Fruit fly (Drosophila melanogaster) whole organism, embryonic: Measurements from ENCODE around the gene Atg14.

ENCODE experiments used
- B-H1 ChIP-seq: fragments of 200-800 bp; sonication (Bioruptor generic); IDR thresholded peaks from 3 replicates; pipeline ENCODE4 v1.3.6; 2022; ENCODE audit warnings: missing biosample characterization, missing genetic modification characterization
- Bgb ChIP-seq: fragments of 200-800 bp; sonication (Bioruptor generic); IDR thresholded peaks from 2 replicates; pipeline ENCODE4 v1.3.6; 2022; ENCODE audit warnings: missing biosample characterization, missing genetic modification characterization; ENCODE audit not compliant: partially characterized antibody
- CG10147 ChIP-seq: fragments of 200-800 bp; sonication (Bioruptor generic); optimal IDR thresholded peaks from 2 replicates; lab custom pipeline; 2019; ENCODE audit warnings: missing biosample characterization, mild to moderate bottlenecking, missing genetic modification characterization, moderate library complexity
- CG10321 ChIP-seq: fragments of 200-800 bp; sonication (Bioruptor generic); IDR thresholded peaks from 2 replicates; pipeline ENCODE4 v1.3.6; 2022; ENCODE audit warnings: missing biosample characterization, missing genetic modification characterization
- CG11504 ChIP-seq: fragments of 200-800 bp; sonication (Bioruptor generic); optimal IDR thresholded peaks from 3 replicates; lab custom pipeline; 2019; ENCODE audit warnings: missing biosample characterization, mild to moderate bottlenecking, missing genetic modification characterization, moderate library complexity
- CG12104 ChIP-seq: fragments of 200-800 bp; sonication (Bioruptor generic); optimal IDR thresholded peaks from 3 replicates; lab custom pipeline; 2016; ENCODE audit warnings: missing biosample characterization, missing genetic modification characterization
- CG15269 ChIP-seq: fragments of 200-800 bp; sonication (Bioruptor generic); optimal IDR thresholded peaks from 2 replicates; lab custom pipeline; 2018; ENCODE audit warnings: missing biosample characterization, mild to moderate bottlenecking, missing genetic modification characterization, moderate library complexity
- CG17359 ChIP-seq: fragments of 200-800 bp; sonication (Bioruptor generic); optimal IDR thresholded peaks from 3 replicates; lab custom pipeline; 2018; ENCODE audit warnings: missing biosample characterization, mild to moderate bottlenecking, missing genetic modification characterization, moderate library complexity
- CG17568 ChIP-seq: fragments of 200-800 bp; sonication (Bioruptor generic); optimal IDR thresholded peaks from 2 replicates; lab custom pipeline; 2018; ENCODE audit warnings: missing biosample characterization, mild to moderate bottlenecking, missing genetic modification characterization, moderate library complexity
- CG17612 ChIP-seq: fragments of 200-800 bp; sonication (Bioruptor generic); IDR thresholded peaks from 2 replicates; pipeline ENCODE4 v1.3.6; 2022; ENCODE audit warnings: missing biosample characterization, missing genetic modification characterization
- CG18764 ChIP-seq: fragments of 200-800 bp; sonication (Bioruptor generic); optimal IDR thresholded peaks from 3 replicates; lab custom pipeline; 2016; ENCODE audit warnings: missing biosample characterization, missing genetic modification characterization
- CG2678 ChIP-seq: fragments of 200-800 bp; sonication (Bioruptor generic); optimal IDR thresholded peaks from 3 replicates; lab custom pipeline; 2019; ENCODE audit warnings: missing biosample characterization, mild to moderate bottlenecking, missing genetic modification characterization, moderate library complexity
- CG2712 ChIP-seq: fragments of 200-800 bp; optimal IDR thresholded peaks from 3 replicates; lab custom pipeline; 2019; ENCODE audit warnings: missing biosample characterization, mild to moderate bottlenecking, missing genetic modification characterization, moderate library complexity
- CG2875 ChIP-seq: fragments of 200-800 bp; sonication (Bioruptor generic); optimal IDR thresholded peaks from 2 replicates; lab custom pipeline; 2017; ENCODE audit warnings: missing biosample characterization, mild to moderate bottlenecking, missing genetic modification characterization, missing genetic modification reagents
- CG2889 ChIP-seq: fragments of 200-800 bp; sonication (Bioruptor generic); IDR thresholded peaks from 3 replicates; pipeline ENCODE4 v1.3.6; 2022; ENCODE audit warnings: missing biosample characterization, missing genetic modification characterization
- CG32772 ChIP-seq: fragments of 200-800 bp; sonication (Bioruptor generic); IDR thresholded peaks from 2 replicates; pipeline ENCODE4 v1.3.6; 2022; ENCODE audit warnings: missing biosample characterization, missing genetic modification characterization
- CG3995 ChIP-seq: fragments of 200-800 bp; sonication (Bioruptor generic); optimal IDR thresholded peaks from 3 replicates; lab custom pipeline; 2016; ENCODE audit warnings: missing biosample characterization, missing genetic modification characterization
- CG5953 ChIP-seq: fragments of 200-800 bp; sonication (Bioruptor generic); IDR thresholded peaks from 2 replicates; pipeline ENCODE4 v1.3.6; 2022; ENCODE audit warnings: missing biosample characterization, missing genetic modification characterization
- CG6689 ChIP-seq: fragments of 200-800 bp; sonication (Bioruptor generic); IDR thresholded peaks from 2 replicates; pipeline ENCODE4 v1.3.6; 2022; ENCODE audit warnings: missing biosample characterization, missing genetic modification characterization
- CG7556 ChIP-seq: fragments of 200-800 bp; sonication (Bioruptor generic); optimal IDR thresholded peaks from 2 replicates; lab custom pipeline; 2017; ENCODE audit warnings: missing biosample characterization, mild to moderate bottlenecking, missing genetic modification characterization
- CG8924 ChIP-seq: fragments of 200-800 bp; optimal IDR thresholded peaks from 3 replicates; lab custom pipeline; 2019; ENCODE audit warnings: missing biosample characterization, mild to moderate bottlenecking, missing genetic modification characterization, moderate library complexity
- CG9215 ChIP-seq: fragments of 200-800 bp; sonication (Bioruptor generic); IDR thresholded peaks from 2 replicates; pipeline ENCODE4 v1.3.6; 2022; ENCODE audit warnings: missing biosample characterization, missing genetic modification characterization
- Dref ChIP-seq: fragments of 200-800 bp; sonication (Bioruptor generic); IDR thresholded peaks from 2 replicates; pipeline ENCODE4 v1.3.6; 2022; ENCODE audit warnings: missing biosample characterization, missing genetic modification characterization
- ERR ChIP-seq: fragments of 200-800 bp; sonication (Bioruptor generic); optimal IDR thresholded peaks from 2 replicates; lab custom pipeline; 2016; ENCODE audit warnings: missing biosample characterization, missing genetic modification characterization
- Elba2 ChIP-seq: fragments of 200-800 bp; sonication (Bioruptor generic); optimal IDR thresholded peaks from 3 replicates; lab custom pipeline; 2016; ENCODE audit warnings: missing biosample characterization, missing genetic modification characterization
- HLH54F ChIP-seq: fragments of 200-800 bp; sonication (Bioruptor generic); optimal IDR thresholded peaks from 3 replicates; lab custom pipeline; 2016; ENCODE audit warnings: missing biosample characterization, missing genetic modification characterization
- Hmx ChIP-seq: fragments of 200-800 bp; sonication (Bioruptor generic); optimal IDR thresholded peaks from 2 replicates; lab custom pipeline; 2016; ENCODE audit warnings: missing biosample characterization, missing genetic modification characterization
- Mad ChIP-seq: fragments of 200-800 bp; sonication (Bioruptor generic); optimal IDR thresholded peaks from 2 replicates; lab custom pipeline; 2016; ENCODE audit warnings: missing biosample characterization, missing genetic modification characterization
- Max ChIP-seq: fragments of 200-800 bp; sonication (Bioruptor generic); optimal IDR thresholded peaks from 2 replicates; lab custom pipeline; 2016; ENCODE audit warnings: missing biosample characterization, mild to moderate bottlenecking, missing genetic modification characterization
- Ssrp ChIP-seq: fragments of 200-800 bp; sonication (Bioruptor generic); optimal IDR thresholded peaks from 2 replicates; lab custom pipeline; 2018; ENCODE audit warnings: missing biosample characterization, mild to moderate bottlenecking, missing genetic modification characterization, moderate library complexity
- Vsx1 ChIP-seq: fragments of 200-800 bp; sonication (Bioruptor generic); optimal IDR thresholded peaks from 2 replicates; lab custom pipeline; 2017; ENCODE audit warnings: missing biosample characterization, mild to moderate bottlenecking, missing genetic modification characterization, missing genetic modification reagents
- ap ChIP-seq: fragments of 200-800 bp; sonication (Bioruptor generic); IDR thresholded peaks from 2 replicates; pipeline ENCODE4 v1.3.6; 2022; ENCODE audit warnings: missing biosample characterization, missing genetic modification characterization
- bigmax ChIP-seq: fragments of 200-800 bp; sonication (Bioruptor generic); optimal IDR thresholded peaks from 2 replicates; lab custom pipeline; 2018; ENCODE audit warnings: missing biosample characterization, mild to moderate bottlenecking, missing genetic modification characterization
- btn ChIP-seq: fragments of 200-800 bp; sonication (Bioruptor generic); optimal IDR thresholded peaks from 2 replicates; lab custom pipeline; 2016; ENCODE audit warnings: missing biosample characterization, missing genetic modification characterization
- cwo ChIP-seq: fragments of 200-800 bp; sonication (Bioruptor generic); optimal IDR thresholded peaks from 3 replicates; lab custom pipeline; 2017; ENCODE audit warnings: missing biosample characterization, missing genetic modification characterization, mild to moderate bottlenecking, moderate library complexity, missing genetic modification reagents
- dmrt11E ChIP-seq: fragments of 200-800 bp; sonication (Bioruptor generic); optimal IDR thresholded peaks from 3 replicates; lab custom pipeline; 2018; ENCODE audit warnings: missing biosample characterization, mild to moderate bottlenecking, missing genetic modification characterization, moderate library complexity
- fd102C ChIP-seq: fragments of 200-800 bp; sonication (Bioruptor generic); optimal IDR thresholded peaks from 2 replicates; lab custom pipeline; 2018; ENCODE audit warnings: missing biosample characterization, mild to moderate bottlenecking, missing genetic modification characterization, moderate library complexity
- fu2 ChIP-seq: fragments of 200-800 bp; sonication (Bioruptor generic); optimal IDR thresholded peaks from 2 replicates; lab custom pipeline; 2016; ENCODE audit warnings: missing biosample characterization, missing genetic modification characterization
- gcm2 ChIP-seq: fragments of 200-800 bp; sonication (Bioruptor generic); optimal IDR thresholded peaks from 2 replicates; lab custom pipeline; 2016; ENCODE audit warnings: missing biosample characterization, missing genetic modification characterization
- h ChIP-seq: fragments of >200 bp; optimal IDR thresholded peaks from 2 replicates; lab custom pipeline; 2017
- hb ChIP-seq: fragments of 200-800 bp; sonication (Bioruptor generic); IDR thresholded peaks from 3 replicates; pipeline ENCODE4 v1.3.6; 2022; ENCODE audit warnings: missing biosample characterization, missing genetic modification characterization; ENCODE audit not compliant: partially characterized antibody
- her ChIP-seq: fragments of 200-800 bp; sonication (Bioruptor generic); optimal IDR thresholded peaks from 2 replicates; lab custom pipeline; 2016; ENCODE audit warnings: missing biosample characterization, missing genetic modification characterization
- hkb ChIP-seq, 2 experiments: fragments of 200-800 bp in 1 of 2; fragments of >200 bp in 1 of 2; sonication (Bioruptor generic) in 1 of 2; IDR thresholded peaks in 1 of 2; optimal IDR thresholded peaks in 1 of 2; 2 replicates each; pipeline versions ENCODE4 v1.3.6 to Lab custom; 2017 to 2022; ENCODE audit warnings: missing biosample characterization in 1 of 2, missing genetic modification characterization in 1 of 2
- kni ChIP-seq: fragments of 200-800 bp; sonication (Bioruptor generic); optimal IDR thresholded peaks from 3 replicates; lab custom pipeline; 2017; ENCODE audit warnings: mild to moderate bottlenecking, missing biosample characterization, missing genetic modification reagents, missing genetic modification characterization
- mirr ChIP-seq: fragments of 200-800 bp; sonication (Bioruptor generic); optimal IDR thresholded peaks from 3 replicates; lab custom pipeline; 2018; ENCODE audit warnings: missing biosample characterization, mild to moderate bottlenecking, missing genetic modification characterization
- pb ChIP-seq: fragments of 200-800 bp; sonication (Bioruptor generic); optimal IDR thresholded peaks from 3 replicates; lab custom pipeline; 2016; ENCODE audit warnings: missing biosample characterization, missing genetic modification characterization
- rib ChIP-seq: fragments of 200-800 bp; sonication (Bioruptor generic); IDR thresholded peaks from 2 replicates; pipeline ENCODE4 v1.3.6; 2022; ENCODE audit warnings: missing biosample characterization, missing genetic modification characterization
- sim ChIP-seq: fragments of 200-800 bp; sonication (Bioruptor generic); IDR thresholded peaks from 2 replicates; pipeline ENCODE4 v1.3.6; 2022; ENCODE audit warnings: missing biosample characterization, missing genetic modification characterization
- sima ChIP-seq: fragments of 200-800 bp; sonication (Bioruptor generic); optimal IDR thresholded peaks from 2 replicates; lab custom pipeline; 2016; ENCODE audit warnings: missing biosample characterization, missing genetic modification characterization
- sna ChIP-seq: fragments of 200-800 bp; sonication (Bioruptor generic); IDR thresholded peaks from 2 replicates; pipeline ENCODE4 v1.3.6; 2022; ENCODE audit warnings: missing biosample characterization, missing genetic modification characterization; ENCODE audit not compliant: partially characterized antibody
- sr ChIP-seq: fragments of 200-800 bp; sonication (Bioruptor generic); IDR thresholded peaks from 3 replicates; pipeline ENCODE4 v1.3.6; 2022; ENCODE audit warnings: missing biosample characterization, missing genetic modification characterization

Atg14 gene

dm6 chr3R:29116167-29116725 is at the start of gene Atg14 (continued):
- TF ChIP-seq ap = no peak
- no peak for TF ChIP-seq sr (GFP tag; lab: Robert Waterston, UW)
- TF ChIP-seq HLH54F (GFP tag; lab: Kevin White, UChicago) = peak; percentile 3
- TF ChIP-seq Mad = no peak
- peak; percentile 93 for TF ChIP-seq Dref
- peak; percentile 12 for TF ChIP-seq mirr (GFP tag; lab: Kevin White, UChicago)
- peak; percentile 19 for TF ChIP-seq CG2678 (tag; lab: Kevin White, UChicago)
- no peak for TF ChIP-seq cwo (GFP tag; lab: Kevin White, UChicago)
- TF ChIP-seq CG18764 (GFP tag; lab: Kevin White, UChicago) = no peak
- no peak for TF ChIP-seq CG11504 (tag; lab: Kevin White, UChicago)
- no peak for TF ChIP-seq ERR (GFP tag; lab: Kevin White, UChicago)
- TF ChIP-seq CG15269 (tag; lab: Kevin White, UChicago) = no peak
- TF ChIP-seq dmrt11E (tag; lab: Kevin White, UChicago) = no peak
- peak; percentile 25 for TF ChIP-seq CG8924 (tag; lab: Kevin White, UChicago)
- TF ChIP-seq Bgb = peak; percentile 96
- TF ChIP-seq Max (GFP tag; lab: Kevin White, UChicago) = no peak
- no peak for TF ChIP-seq gcm2
- no peak for TF ChIP-seq Vsx1 (GFP tag; lab: Kevin White, UChicago)
- no peak for TF ChIP-seq CG5953 (GFP tag; lab: Robert Waterston, UW)
- no peak for TF ChIP-seq CG17568 (GFP tag; lab: Kevin White, UChicago)
- no peak for TF ChIP-seq CG6689 (GFP tag; lab: Robert Waterston, UW)
- TF ChIP-seq CG12104 (GFP tag; lab: Kevin White, UChicago) = no peak
- TF ChIP-seq Hmx = no peak
- TF ChIP-seq Elba2 (GFP tag; lab: Kevin White, UChicago) = no peak
- no peak; the same call in 2 of the 3 replicates for TF ChIP-seq B-H1
- TF ChIP-seq CG9215 = no peak
- no peak for TF ChIP-seq CG10321 (GFP tag; lab: Robert Waterston, UW)
- no peak for TF ChIP-seq rib (GFP tag; lab: Robert Waterston, UW)
- TF ChIP-seq CG7556 (GFP tag; lab: Kevin White, UChicago) = no peak
- TF ChIP-seq kni (GFP tag; lab: Kevin White, UChicago) = no peak
- no peak for TF ChIP-seq fu2
- no peak for TF ChIP-seq bigmax
- TF ChIP-seq CG2712 = peak; percentile 44
- no peak for TF ChIP-seq fd102C
- TF ChIP-seq Ssrp (tag; lab: Kevin White, UChicago) = no peak
- TF ChIP-seq CG3995 (GFP tag; lab: Kevin White, UChicago) = peak; percentile 32
- TF ChIP-seq CG17612 = no peak
- TF ChIP-seq h = no peak
- no peak for TF ChIP-seq pb (GFP tag; lab: Kevin White, UChicago)
- peak; percentile 97 for TF ChIP-seq sna (GFP tag; lab: Robert Waterston, UW)
- no peak for TF ChIP-seq sim (GFP tag; lab: Robert Waterston, UW)
- no peak for TF ChIP-seq her (GFP tag; lab: Kevin White, UChicago)
- no peak for TF ChIP-seq btn (GFP tag; lab: Kevin White, UChicago)
- no peak for TF ChIP-seq sima (GFP tag; lab: Kevin White, UChicago)
- TF ChIP-seq hkb (optimal IDR thresholded peaks at IDR 0.05; lab: Kevin White, UChicago) = no peak
- TF ChIP-seq hkb (GFP tag; IDR thresholded peaks at IDR 0.05; lab: Robert Waterston, UW) = 0 out of 2 replicates have a peak, but pooled peaks have one; percentile 20
- no peak for TF ChIP-seq CG17359
- TF ChIP-seq CG32772 (GFP tag; lab: Robert Waterston, UW) = no peak
- no peak for TF ChIP-seq CG10147
- no peak for TF ChIP-seq CG2875
- peak; percentile 95 for TF ChIP-seq hb (GFP tag; lab: Robert Waterston, UW)
- no peak for TF ChIP-seq CG2889 (GFP tag; lab: Robert Waterston, UW)
